Worm (Caenorhabditis elegans) whole organism, L3 larva: ENCODE results near the gene F21A3.4.

ENCODE experiments used
- ZK546.5 ChIP-seq: sonication (generic microtip); optimal IDR thresholded peaks from 2 replicates; lab custom pipeline; 2017; ENCODE audit warnings: missing biosample characterization, missing genetic modification characterization
- ama-1 ChIP-seq: fragments of 150-350 bp; optimal IDR thresholded peaks from 2 replicates; lab custom pipeline; 2018
- ceh-16 ChIP-seq: sonication (generic microtip); optimal IDR thresholded peaks from 2 replicates; lab custom pipeline; 2017; ENCODE audit warnings: missing biosample characterization, missing genetic modification characterization
- ceh-28 ChIP-seq: fragments of 150-350 bp; optimal IDR thresholded peaks from 2 replicates; lab custom pipeline; 2014; ENCODE audit warnings: missing biosample characterization, missing genetic modification reagents, missing genetic modification characterization
- ceh-82 ChIP-seq: fragments of 150-350 bp; optimal IDR thresholded peaks from 2 replicates; lab custom pipeline; 2014; ENCODE audit warnings: missing biosample characterization, missing genetic modification characterization
- daf-12 ChIP-seq: fragments of 150-350 bp; optimal IDR thresholded peaks from 2 replicates; lab custom pipeline; 2014; ENCODE audit warnings: missing biosample characterization, missing genetic modification reagents, missing genetic modification characterization
- egl-27 ChIP-seq: sonication (generic microtip); optimal IDR thresholded peaks from 4 replicates; lab custom pipeline; 2017; ENCODE audit warnings: missing biosample characterization, missing genetic modification reagents, missing genetic modification characterization
- egl-5 ChIP-seq: fragments of 150-350 bp; optimal IDR thresholded peaks from 2 replicates; lab custom pipeline; 2017; ENCODE audit warnings: missing biosample characterization, missing genetic modification reagents, missing genetic modification characterization, inconsistent platforms
- elt-1 ChIP-seq: fragments of 150-350 bp; optimal IDR thresholded peaks from 2 replicates; lab custom pipeline; 2014; ENCODE audit warnings: missing biosample characterization, missing genetic modification characterization
- elt-2 ChIP-seq: sonication (generic microtip); optimal IDR thresholded peaks from 2 replicates; lab custom pipeline; 2016; ENCODE audit warnings: missing genetic modification reagents, mild to moderate bottlenecking, missing genetic modification characterization, missing compliant biosample characterization
- eor-1 ChIP-seq, 2 experiments: fragments of 150-350 bp; optimal IDR thresholded peaks; 2 replicates each; lab custom pipeline; 2014 to 2018; ENCODE audit warnings: missing biosample characterization in 2 of 2, missing genetic modification characterization in 2 of 2
- fkh-10 ChIP-seq: sonication (generic microtip); optimal IDR thresholded peaks from 2 replicates; lab custom pipeline; 2017; ENCODE audit warnings: missing biosample characterization, missing genetic modification reagents, missing genetic modification characterization
- fkh-2 ChIP-seq: fragments of 150-350 bp; optimal IDR thresholded peaks from 2 replicates; lab custom pipeline; 2014; ENCODE audit warnings: missing biosample characterization, missing genetic modification reagents, missing genetic modification characterization
- hmg-11 ChIP-seq: sonication (generic microtip); optimal IDR thresholded peaks from 2 replicates; lab custom pipeline; 2016; ENCODE audit warnings: missing genetic modification characterization, missing compliant biosample characterization
- jun-1 ChIP-seq: fragments of 150-350 bp; optimal IDR thresholded peaks from 2 replicates; lab custom pipeline; 2014; ENCODE audit warnings: missing biosample characterization, missing genetic modification reagents, missing genetic modification characterization
- lin-15B ChIP-seq: fragments of 150-350 bp; optimal IDR thresholded peaks from 2 replicates; lab custom pipeline; 2014; ENCODE audit warnings: missing biosample characterization, missing genetic modification characterization
- lin-39 ChIP-seq: fragments of 150-350 bp; optimal IDR thresholded peaks from 2 replicates; lab custom pipeline; 2018; ENCODE audit warnings: missing biosample characterization, missing genetic modification reagents, missing genetic modification characterization
- lsy-12 ChIP-seq: sonication (generic microtip); optimal IDR thresholded peaks from 2 replicates; lab custom pipeline; 2016; ENCODE audit warnings: mild to moderate bottlenecking, missing genetic modification characterization, missing compliant biosample characterization
- mdl-1 ChIP-seq: fragments of 150-350 bp; optimal IDR thresholded peaks from 2 replicates; lab custom pipeline; 2014; ENCODE audit warnings: missing biosample characterization, missing genetic modification characterization
- mml-1 ChIP-seq: fragments of 150-350 bp; sonication (generic microtip); optimal IDR thresholded peaks from 3 replicates; lab custom pipeline; 2014; ENCODE audit warnings: missing biosample characterization, missing genetic modification characterization
- nfya-1 ChIP-seq: sonication (generic microtip); optimal IDR thresholded peaks from 2 replicates; lab custom pipeline; 2017; ENCODE audit warnings: missing genetic modification characterization, mild to moderate bottlenecking, missing compliant biosample characterization, antibody characterized with exemption, moderate library complexity; ENCODE audit not compliant: insufficient read depth
- nhr-11 ChIP-seq: fragments of 150-350 bp; optimal IDR thresholded peaks from 2 replicates; lab custom pipeline; 2014; ENCODE audit warnings: missing biosample characterization, missing genetic modification characterization
- nhr-12 ChIP-seq: fragments of 150-350 bp; optimal IDR thresholded peaks from 2 replicates; lab custom pipeline; 2014; ENCODE audit warnings: missing biosample characterization, missing genetic modification characterization
- nhr-23 ChIP-seq: fragments of 150-350 bp; optimal IDR thresholded peaks from 2 replicates; lab custom pipeline; 2014; ENCODE audit warnings: missing biosample characterization, missing genetic modification reagents, missing genetic modification characterization
- nhr-237 ChIP-seq: fragments of 150-350 bp; optimal IDR thresholded peaks from 2 replicates; lab custom pipeline; 2014; ENCODE audit warnings: missing biosample characterization, missing genetic modification characterization
- nhr-25 ChIP-seq: sonication (generic microtip); optimal IDR thresholded peaks from 2 replicates; lab custom pipeline; 2017; ENCODE audit warnings: missing biosample characterization, missing genetic modification characterization
- nhr-28 ChIP-seq: fragments of 150-350 bp; optimal IDR thresholded peaks from 2 replicates; lab custom pipeline; 2014; ENCODE audit warnings: missing biosample characterization, missing genetic modification characterization
- nhr-43 ChIP-seq: sonication (generic microtip); optimal IDR thresholded peaks from 2 replicates; lab custom pipeline; 2016; ENCODE audit warnings: mild to moderate bottlenecking, missing genetic modification characterization, missing compliant biosample characterization; ENCODE audit not compliant: poor library complexity, severe bottlenecking
- nhr-76 ChIP-seq: fragments of 150-350 bp; sonication (generic microtip); optimal IDR thresholded peaks from 5 replicates; lab custom pipeline; 2014; ENCODE audit warnings: missing biosample characterization, missing genetic modification characterization
- pha-4 ChIP-seq: fragments of 150-350 bp; optimal IDR thresholded peaks from 2 replicates; lab custom pipeline; 2014; ENCODE audit warnings: missing biosample characterization, missing genetic modification reagents, missing genetic modification characterization
- pqm-1 ChIP-seq: fragments of 150-350 bp; optimal IDR thresholded peaks from 2 replicates; lab custom pipeline; 2017; ENCODE audit warnings: missing biosample characterization, missing genetic modification characterization, inconsistent platforms
- sea-2 ChIP-seq: fragments of 150-350 bp; sonication (generic microtip); optimal IDR thresholded peaks from 4 replicates; lab custom pipeline; 2014; ENCODE audit warnings: missing biosample characterization, missing genetic modification reagents, missing genetic modification characterization
- skn-1 ChIP-seq: fragments of 150-350 bp; optimal IDR thresholded peaks from 2 replicates; lab custom pipeline; 2014; ENCODE audit warnings: missing biosample characterization, missing genetic modification characterization
- snpc-4 ChIP-seq: fragments of 150-350 bp; optimal IDR thresholded peaks from 2 replicates; lab custom pipeline; 2014; ENCODE audit warnings: missing biosample characterization, missing genetic modification characterization
- tbx-2 ChIP-seq: sonication (generic microtip); optimal IDR thresholded peaks from 2 replicates; lab custom pipeline; 2016; ENCODE audit warnings: mild to moderate bottlenecking, missing genetic modification characterization, missing compliant biosample characterization
- unc-39 ChIP-seq: sonication (generic microtip); optimal IDR thresholded peaks from 4 replicates; lab custom pipeline; 2017; ENCODE audit warnings: missing biosample characterization, missing genetic modification characterization
- unc-62 ChIP-seq: fragments of 150-350 bp; sonication (generic microtip); optimal IDR thresholded peaks from 4 replicates; lab custom pipeline; 2014; ENCODE audit warnings: missing biosample characterization, missing genetic modification reagents, missing genetic modification characterization
- zag-1 ChIP-seq: fragments of 150-350 bp; optimal IDR thresholded peaks from 2 replicates; lab custom pipeline; 2014; ENCODE audit warnings: missing biosample characterization, missing genetic modification characterization
- ztf-11 ChIP-seq: fragments of 150-350 bp; optimal IDR thresholded peaks from 2 replicates; lab custom pipeline; 2014; ENCODE audit warnings: missing biosample characterization, missing genetic modification characterization
- ztf-4 ChIP-seq: fragments of 150-350 bp; optimal IDR thresholded peaks from 2 replicates; lab custom pipeline; 2014; ENCODE audit warnings: missing biosample characterization, missing genetic modification characterization

Gene F21A3.4

DNA sequence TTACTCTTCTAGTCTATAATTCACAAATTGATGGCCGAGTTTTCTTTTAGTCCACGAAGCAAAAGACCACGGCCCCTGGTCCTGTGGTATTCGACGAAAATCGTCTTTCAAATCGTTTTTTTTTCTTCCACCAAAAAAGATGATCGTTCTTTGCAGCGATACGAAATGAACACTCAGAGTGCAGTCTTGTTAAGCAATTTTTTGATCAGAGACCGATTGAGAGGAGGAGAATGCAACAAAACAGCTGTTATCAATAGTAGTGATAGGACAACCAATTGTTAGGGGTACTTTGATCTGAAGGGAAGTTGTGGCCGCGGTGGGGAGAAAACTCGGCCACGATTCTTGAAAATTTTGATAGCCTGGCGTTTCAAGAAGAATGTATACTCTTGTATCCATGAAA is 27.6 kb downstream of the F21A3.4 start (continued):
- TF ChIP-seq zag-1 (tag; lab: Kevin White, UChicago), result no peak
- TF ChIP-seq hmg-11 (tag; lab: Kevin White, UChicago), result no peak
- no peak for TF ChIP-seq fkh-2 (tag; lab: Kevin White, UChicago)
- TF ChIP-seq fkh-10, result no peak
- TF ChIP-seq unc-39 (tag; lab: Kevin White, UChicago), result no peak
- TF ChIP-seq egl-5 (tag; lab: Kevin White, UChicago), result no peak
- no peak for TF ChIP-seq nhr-28 (tag; lab: Kevin White, UChicago)
- no peak for TF ChIP-seq mml-1 (tag; lab: Kevin White, UChicago)
- peak; percentile 30 for TF ChIP-seq nfya-1 (tag; lab: Kevin White, UChicago)
- TF ChIP-seq ceh-28 (tag; lab: Kevin White, UChicago), result no peak
- TF ChIP-seq ama-1 (lab: Kevin White, UChicago), result peak; percentile 27
- TF ChIP-seq ZK546.5 (tag; lab: Kevin White, UChicago), result no peak
- no peak for TF ChIP-seq egl-27
- no peak for TF ChIP-seq lin-39 (tag; lab: Kevin White, UChicago)
- TF ChIP-seq nhr-43, result peak; percentile 71
- peak; percentile 71 for TF ChIP-seq elt-2 (tag; lab: Kevin White, UChicago)
- TF ChIP-seq nhr-76, result no peak

DNA sequence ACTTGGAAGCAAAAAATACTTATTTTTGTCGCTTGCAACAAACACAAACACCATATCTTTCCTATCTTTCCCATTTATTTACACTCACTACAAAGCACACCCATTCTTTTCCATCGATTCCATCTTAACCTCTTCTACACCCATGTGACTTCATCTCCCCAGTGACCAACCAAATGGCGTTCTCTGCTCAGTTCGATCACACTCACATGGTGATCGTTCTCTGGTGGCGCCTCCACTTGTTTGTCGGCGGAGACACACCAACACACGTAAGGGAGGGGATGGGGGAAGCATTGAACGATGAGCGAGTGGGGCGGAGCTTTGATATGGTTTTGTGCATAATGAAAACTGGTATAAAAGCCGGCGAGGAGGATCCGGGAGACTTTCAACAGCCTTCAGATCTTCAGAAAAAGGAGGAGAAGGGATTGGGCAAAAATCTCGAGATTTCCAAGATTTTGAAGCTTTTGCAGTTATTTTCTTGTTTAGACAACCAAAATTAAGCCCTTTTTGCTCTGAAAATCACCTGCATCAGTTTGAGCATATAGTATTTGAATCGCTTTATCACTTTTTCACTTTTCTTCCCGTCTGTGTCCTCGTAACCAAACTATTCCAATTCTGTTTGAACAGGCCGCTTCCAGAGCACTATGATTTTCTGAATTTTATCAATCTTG is 30.2 kb downstream of the F21A3.4 start:
- TF ChIP-seq elt-2 (tag; lab: Kevin White, UChicago) (peak; percentile 78), ztf-11 (tag; lab: Kevin White, UChicago) (no peak), nhr-43 (peak; percentile 84), hmg-11 (tag; lab: Kevin White, UChicago) (peak; percentile 57), sea-2 (GFP tag; lab: Kevin White, UChicago) (no peak), nhr-25 (tag; lab: Kevin White, UChicago) (no peak), nhr-11 (tag; lab: Kevin White, UChicago) (peak; percentile 70), eor-1 (tag; optimal IDR thresholded peaks at IDR 0.05; lab: Kevin White, UChicago) (no peak), elt-1 (peak; percentile 77), ztf-4 (tag; lab: Kevin White, UChicago) (no peak), snpc-4 (peak; percentile 82), pqm-1 (tag; lab: Kevin White, UChicago) (peak; percentile 94), lsy-12 (tag; lab: Kevin White, UChicago) (no peak), nfya-1 (tag; lab: Kevin White, UChicago) (peak; percentile 82), ZK546.5 (tag; lab: Kevin White, UChicago) (no peak), unc-62 (peak; percentile 19), daf-12 (tag; lab: Kevin White, UChicago) (no peak), ceh-28 (tag; lab: Kevin White, UChicago) (peak; percentile 40), ceh-16 (no peak), pha-4 (tag; lab: Kevin White, UChicago) (peak; percentile 87), ceh-82 (tag; lab: Kevin White, UChicago) (no peak), nhr-23 (tag; lab: Kevin White, UChicago) (no peak), nhr-12 (tag; lab: Kevin White, UChicago) (no peak), zag-1 (tag; lab: Kevin White, UChicago) (no peak), mml-1 (tag; lab: Kevin White, UChicago) (no peak), egl-5 (tag; lab: Kevin White, UChicago) (peak; percentile 86), ama-1 (lab: Kevin White, UChicago) (peak; percentile 96), jun-1 (tag; lab: Kevin White, UChicago) (peak; percentile 85), mdl-1 (tag; lab: Kevin White, UChicago) (peak; percentile 82), tbx-2 (tag; lab: Kevin White, UChicago) (no peak), lin-15B (tag; lab: Kevin White, UChicago) (peak; percentile 9), nhr-237 (no peak), skn-1 (no peak), lin-39 (tag; lab: Kevin White, UChicago) (peak; percentile 96), fkh-10 (no peak), egl-27 (no peak)
- TF ChIP-seq, all 47 proteins: peak for 17
